Worm (Caenorhabditis elegans): Measurements from ENCODE around the gene F43C11.7.

DNA sequence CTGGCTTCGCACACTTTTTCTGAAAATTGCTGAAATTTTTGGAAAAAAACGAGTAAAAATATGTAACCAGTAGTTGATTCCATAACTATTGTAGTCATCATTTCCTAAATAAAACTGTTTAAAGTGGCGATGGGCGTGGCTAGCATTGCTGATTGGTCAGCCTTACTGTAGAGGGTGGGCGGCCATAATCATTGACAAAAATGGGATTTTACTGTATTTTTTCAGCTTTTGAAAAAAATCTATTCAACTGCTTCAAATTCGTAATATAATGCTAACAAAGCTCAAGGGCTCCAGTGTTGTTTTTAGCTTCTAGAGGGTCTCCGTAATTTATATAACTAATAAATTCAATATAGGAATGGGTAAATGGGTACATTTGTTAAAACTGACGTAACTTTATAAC lies 44.5 kb downstream of the F43C11.7 start, which contains the start of gene F16G10.7:
- TF ChIP-seq dao-5 (tag; optimal IDR thresholded peaks at IDR 0.05) (no peak), him-1 (tag; optimal IDR thresholded peaks at IDR 0.05) (no peak)
